Worm (Caenorhabditis elegans): Measurements from ENCODE around the gene srx-7.

- TF ChIP-seq dpff-1 (tag; optimal IDR thresholded peaks at IDR 0.05) (no peak), lin-35 (GFP tag; optimal IDR thresholded peaks at IDR 0.05) (no peak), C17E4.6 (GFP tag; IDR thresholded peaks at IDR 0.05) (no peak), dox-1 (GFP tag; IDR thresholded peaks at IDR 0.05) (no peak), lsy-27 (tag; optimal IDR thresholded peaks at IDR 0.05; ENCODE audit: borderline replicate concordance, insufficient read depth) (no peak), madf-8 (GFP tag; conservative IDR thresholded peaks at IDR 0.05) (no peak), hlh-26 (GFP tag; conservative IDR thresholded peaks at IDR 0.05) (no peak), rec-8 (tag; optimal IDR thresholded peaks at IDR 0.05) (no peak), F57A8.1 (GFP tag; optimal IDR thresholded peaks at IDR 0.05) (no peak), hlh-12 (tag; optimal IDR thresholded peaks at IDR 0.05) (no peak), tbp1 (GFP tag; optimal IDR thresholded peaks at IDR 0.05) (no peak), aptf-2 (GFP tag; conservative IDR thresholded peaks at IDR 0.05) (no peak), cebp-2 (GFP tag; IDR thresholded peaks at IDR 0.05) (no peak), efl-1 (GFP tag; optimal IDR thresholded peaks at IDR 0.05) (no peak)
Measured at ce11 chrV:597823-598222, 37.8 kb downstream of the srx-7 start.
